Fruit fly (Drosophila melanogaster): ENCODE results near the gene hay.

The hay gene

DNA sequence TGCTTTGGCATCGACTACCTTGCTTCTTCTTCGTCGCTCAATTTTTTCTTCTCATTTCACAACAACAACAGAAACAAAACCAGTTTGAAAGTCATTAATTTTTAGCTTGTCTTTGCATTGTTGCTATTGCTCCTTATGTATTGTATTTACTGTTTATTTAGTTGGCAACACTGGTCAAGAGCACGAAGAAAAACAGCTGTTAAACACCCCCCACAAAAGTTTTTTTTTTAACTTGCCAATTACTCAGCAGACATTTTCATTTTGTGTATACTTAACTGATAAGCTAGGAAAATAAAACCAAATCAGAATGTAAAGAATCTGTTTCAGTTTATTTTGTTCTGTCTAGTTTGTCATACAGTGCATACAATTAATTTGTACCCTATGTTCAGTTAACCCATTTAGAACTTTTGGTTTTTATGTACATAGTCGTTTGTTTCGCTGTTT lies 48.9 kb downstream of the hay start:
- TF ChIP-seq CG14711 (tag; optimal IDR thresholded peaks at IDR 0.05) (peak; percentile 20), tj (GFP tag; optimal IDR thresholded peaks at IDR 0.05) (peak; percentile 11), Clk (GFP tag; optimal IDR thresholded peaks at IDR 0.05) (no peak), CG7101 (tag; optimal IDR thresholded peaks at IDR 0.05) (peak; percentile 7)

DNA sequence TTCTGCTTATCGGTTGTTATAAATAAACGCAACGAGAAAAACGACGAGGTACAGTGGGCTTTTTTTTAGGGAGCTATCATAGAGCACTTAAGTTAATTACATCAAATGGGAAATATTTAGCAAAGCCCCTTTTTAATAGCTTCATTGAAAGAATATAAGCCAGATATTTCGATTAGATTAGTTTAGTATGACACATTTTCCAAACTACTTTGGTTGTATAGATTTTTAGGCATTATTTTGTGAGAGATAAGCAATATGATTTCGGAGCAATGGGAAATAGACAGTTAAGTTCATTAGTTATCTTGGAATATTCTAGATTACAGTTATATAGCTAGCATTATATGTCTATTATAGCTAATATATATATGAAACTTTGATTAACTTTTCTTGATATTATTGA lies 49.3 kb downstream of the hay start:
- TF ChIP-seq Clk (GFP tag; optimal IDR thresholded peaks at IDR 0.05) (no peak), kay (GFP tag; ENCODE audit: borderline replicate concordance) (peak; percentile 93)

DNA sequence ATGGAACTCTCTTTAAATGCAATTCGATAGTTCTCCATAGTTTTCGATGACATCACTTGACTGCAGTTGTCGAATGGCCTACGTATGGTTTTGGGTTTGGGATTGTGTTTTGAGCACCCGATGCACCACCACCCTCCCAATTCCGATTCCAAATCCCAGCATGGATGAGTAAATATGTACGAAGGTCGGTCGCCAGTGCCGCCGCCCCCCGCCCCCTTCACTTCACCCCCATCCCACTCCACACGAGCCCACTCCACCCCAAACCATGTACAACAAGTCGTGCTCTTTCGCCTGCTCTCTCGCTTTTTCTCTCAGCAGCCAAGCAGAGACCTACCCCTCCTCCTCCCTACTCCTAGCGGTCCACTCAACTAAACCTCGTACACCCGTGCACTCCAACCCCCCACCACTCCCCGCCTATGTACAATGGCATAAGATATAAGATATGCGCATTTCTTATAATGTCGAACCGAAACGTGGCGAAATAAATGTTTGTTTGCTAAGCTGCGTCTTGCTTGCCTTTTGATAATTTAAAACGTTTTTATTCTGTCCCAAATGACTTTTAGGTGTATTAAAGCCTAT lies 49.9 kb downstream of the hay start:
- no peak for TF ChIP-seq ovo (GFP tag; optimal IDR thresholded peaks at IDR 0.05)
- TF ChIP-seq Hr96 (GFP tag; optimal IDR thresholded peaks at IDR 0.05) = no peak
- no peak for TF ChIP-seq cnc (optimal IDR thresholded peaks at IDR 0.05)
- peak; percentile 3 for TF ChIP-seq kay (GFP tag; ENCODE audit: borderline replicate concordance)
- peak; percentile 0 for TF ChIP-seq CG14711 (tag; optimal IDR thresholded peaks at IDR 0.05)
- peak; percentile 37 for TF ChIP-seq cic (GFP tag; optimal IDR thresholded peaks at IDR 0.05)
- TF ChIP-seq CG12768 (GFP tag; optimal IDR thresholded peaks at IDR 0.05) = peak; percentile 37
- TF ChIP-seq pad (GFP tag; optimal IDR thresholded peaks at IDR 0.05) = no peak

DNA sequence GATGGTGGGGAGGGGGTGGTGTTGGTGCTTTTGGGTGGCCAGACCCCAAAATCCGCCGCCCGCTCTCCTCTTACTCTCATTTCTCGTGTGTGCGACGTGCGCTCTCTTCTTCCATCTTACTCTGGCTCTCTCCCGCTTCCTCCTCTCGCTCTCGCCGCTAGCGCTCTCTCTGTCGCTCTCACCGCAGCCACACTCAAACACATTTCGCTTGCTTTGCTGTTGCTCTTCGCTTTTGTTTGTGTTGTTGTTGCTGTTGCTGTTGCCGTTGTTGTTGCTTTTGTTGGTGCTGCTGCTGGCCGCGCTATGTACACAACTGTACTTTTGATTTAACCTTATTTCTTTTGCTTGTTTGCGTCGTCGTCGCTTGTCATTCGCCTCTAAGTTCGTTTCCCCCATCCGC lies 50.9 kb downstream of the hay start:
- TF ChIP-seq CG33017 (tag; optimal IDR thresholded peaks at IDR 0.05) (peak; percentile 26), CG5204 (GFP tag; optimal IDR thresholded peaks at IDR 0.05) (no peak), tj (GFP tag; optimal IDR thresholded peaks at IDR 0.05) (no peak), bab1 (GFP tag; optimal IDR thresholded peaks at IDR 0.05) (no peak), CG7101 (tag; optimal IDR thresholded peaks at IDR 0.05) (no peak), kay (GFP tag; ENCODE audit: borderline replicate concordance) (no peak), toe (GFP tag; optimal IDR thresholded peaks at IDR 0.05) (no peak), Hr96 (GFP tag; optimal IDR thresholded peaks at IDR 0.05) (no peak), CG12768 (GFP tag; optimal IDR thresholded peaks at IDR 0.05) (peak; percentile 18), CG1620 (GFP tag; optimal IDR thresholded peaks at IDR 0.05) (no peak), CG11617 (GFP tag; optimal IDR thresholded peaks at IDR 0.05) (no peak), Mnt (GFP tag; optimal IDR thresholded peaks at IDR 0.05) (no peak), ovo (GFP tag; optimal IDR thresholded peaks at IDR 0.05) (no peak), CG7045 (GFP tag; optimal IDR thresholded peaks at IDR 0.05) (no peak), cnc (optimal IDR thresholded peaks at IDR 0.05) (no peak), pad (GFP tag; optimal IDR thresholded peaks at IDR 0.05) (no peak), Crg-1 (GFP tag; optimal IDR thresholded peaks at IDR 0.05) (peak; percentile 6), CG14711 (tag; optimal IDR thresholded peaks at IDR 0.05) (peak; percentile 0), Clk (GFP tag; optimal IDR thresholded peaks at IDR 0.05) (peak; percentile 34), cic (GFP tag; optimal IDR thresholded peaks at IDR 0.05) (peak; percentile 49)

DNA sequence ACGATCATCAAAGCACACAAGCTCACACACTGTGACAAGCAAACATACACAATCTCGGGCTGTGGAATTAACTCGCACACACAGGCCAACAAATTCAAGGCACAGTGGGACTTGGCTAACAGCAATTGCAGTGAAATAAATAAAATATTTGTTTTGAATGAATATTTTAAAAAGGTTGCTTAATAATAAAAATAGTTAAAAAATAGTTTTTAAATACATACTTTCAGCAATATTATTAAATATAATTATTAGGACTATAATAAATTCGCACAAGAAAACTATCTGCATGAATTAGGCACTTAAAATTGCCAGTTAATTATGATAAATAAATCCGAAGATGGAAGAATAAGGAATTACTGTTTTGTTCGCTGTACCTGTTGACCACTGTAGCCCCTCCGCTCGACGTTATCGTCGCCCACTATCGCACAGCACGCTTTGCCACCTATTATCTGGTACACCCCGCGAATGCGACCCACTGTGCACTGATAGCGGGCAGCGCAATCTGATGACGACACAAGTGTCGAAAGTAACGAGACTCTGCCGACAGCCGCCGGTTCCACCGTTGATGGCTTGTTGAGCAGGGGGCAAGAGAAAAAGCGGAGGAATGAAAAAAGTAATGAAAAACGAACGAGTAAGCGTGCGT lies 52.0 kb downstream of the hay start:
- TF ChIP-seq Hr96 (GFP tag; optimal IDR thresholded peaks at IDR 0.05) (peak; percentile 85), CG7101 (tag; optimal IDR thresholded peaks at IDR 0.05) (peak; percentile 97), CG5204 (GFP tag; optimal IDR thresholded peaks at IDR 0.05) (no peak), pad (GFP tag; optimal IDR thresholded peaks at IDR 0.05) (peak; percentile 93), bab1 (GFP tag; optimal IDR thresholded peaks at IDR 0.05) (peak; percentile 90), tj (GFP tag; optimal IDR thresholded peaks at IDR 0.05) (peak; percentile 87), ovo (GFP tag; optimal IDR thresholded peaks at IDR 0.05) (peak; percentile 69), Crg-1 (GFP tag; optimal IDR thresholded peaks at IDR 0.05) (peak; percentile 95), CG7045 (GFP tag; optimal IDR thresholded peaks at IDR 0.05) (peak; percentile 98), CG11617 (GFP tag; optimal IDR thresholded peaks at IDR 0.05) (peak; percentile 99), CG12768 (GFP tag; optimal IDR thresholded peaks at IDR 0.05) (peak; percentile 99), cnc (optimal IDR thresholded peaks at IDR 0.05) (no peak), kay (GFP tag; ENCODE audit: borderline replicate concordance) (peak; percentile 78), CG1620 (GFP tag; optimal IDR thresholded peaks at IDR 0.05) (peak; percentile 78), Mnt (GFP tag; optimal IDR thresholded peaks at IDR 0.05) (peak; percentile 90), toe (GFP tag; optimal IDR thresholded peaks at IDR 0.05) (peak; percentile 81), cic (GFP tag; optimal IDR thresholded peaks at IDR 0.05) (peak; percentile 95), Clk (GFP tag; optimal IDR thresholded peaks at IDR 0.05) (peak; percentile 97), CG14711 (tag; optimal IDR thresholded peaks at IDR 0.05) (peak; percentile 92), CG33017 (tag; optimal IDR thresholded peaks at IDR 0.05) (peak; percentile 97)

Data from whole organism, adult.